Worm (Caenorhabditis elegans) whole organism, late embryonic: ENCODE results near the gene mrpl-55.
A peak's percentile ranks its signal among the peaks of the same experiment; 100 is the strongest.

Source experiments
- C38D4.7 ChIP-seq: fragments of 200-800 bp; sonication (Bioruptor generic); optimal IDR thresholded peaks from 2 replicates; lab custom pipeline; 2018; ENCODE audit warnings: mild to moderate bottlenecking, missing genetic modification characterization, moderate library complexity, missing compliant biosample characterization
- K02D7.2 ChIP-seq: sonication (generic microtip); optimal IDR thresholded peaks from 2 replicates; lab custom pipeline; 2017; ENCODE audit warnings: mild to moderate bottlenecking, missing genetic modification characterization, missing compliant biosample characterization
- K09A11.1 ChIP-seq: sonication (generic microtip); optimal IDR thresholded peaks from 2 replicates; lab custom pipeline; 2017; ENCODE audit warnings: antibody characterized with exemption, mild to moderate bottlenecking, missing genetic modification characterization, missing compliant biosample characterization; ENCODE audit not compliant: insufficient read depth
- T23F11.4 ChIP-seq: fragments of 200-800 bp; sonication (Bioruptor generic); optimal IDR thresholded peaks from 2 replicates; lab custom pipeline; 2018; ENCODE audit warnings: mild to moderate bottlenecking, missing genetic modification characterization, missing compliant biosample characterization
- Y22D7AL.16 ChIP-seq: sonication (generic microtip); optimal IDR thresholded peaks from 2 replicates; lab custom pipeline; 2016; ENCODE audit warnings: missing genetic modification characterization, missing compliant biosample characterization
- ahr-1 ChIP-seq: sonication (generic microtip); optimal IDR thresholded peaks from 2 replicates; lab custom pipeline; 2016; ENCODE audit warnings: missing genetic modification characterization, missing compliant biosample characterization
- ama-1 ChIP-seq: fragments of 150-350 bp; optimal IDR thresholded peaks from 2 replicates; lab custom pipeline; 2014
- ceh-14 ChIP-seq: sonication (generic microtip); optimal IDR thresholded peaks from 2 replicates; lab custom pipeline; 2016; ENCODE audit warnings: missing genotype, missing genetic modification characterization, missing compliant biosample characterization
- ceh-18 ChIP-seq: sonication (generic microtip); optimal IDR thresholded peaks from 2 replicates; lab custom pipeline; 2016; ENCODE audit warnings: missing genetic modification characterization, missing compliant biosample characterization
- ceh-2 ChIP-seq: sonication (generic microtip); optimal IDR thresholded peaks from 2 replicates; lab custom pipeline; 2016; ENCODE audit warnings: missing genotype, missing genetic modification characterization, missing compliant biosample characterization
- ceh-22 ChIP-seq: sonication (generic microtip); optimal IDR thresholded peaks from 2 replicates; lab custom pipeline; 2017; ENCODE audit warnings: missing biosample characterization, missing genetic modification characterization
- ceh-24 ChIP-seq: sonication (generic microtip); optimal IDR thresholded peaks from 2 replicates; lab custom pipeline; 2016; ENCODE audit warnings: mild to moderate bottlenecking, missing genetic modification characterization, missing compliant biosample characterization
- ceh-30 ChIP-seq: fragments of 150-350 bp; optimal IDR thresholded peaks from 2 replicates; lab custom pipeline; 2014; ENCODE audit warnings: missing biosample characterization, missing genetic modification characterization
- ceh-31 ChIP-seq: sonication (generic microtip); optimal IDR thresholded peaks from 2 replicates; lab custom pipeline; 2016; ENCODE audit warnings: missing genetic modification characterization, missing compliant biosample characterization
- ceh-34 ChIP-seq: sonication (generic microtip); optimal IDR thresholded peaks from 2 replicates; lab custom pipeline; 2016; ENCODE audit warnings: mild to moderate bottlenecking, missing genetic modification characterization, missing compliant biosample characterization
- ceh-45 ChIP-seq: fragments of 200-800 bp; sonication (Bioruptor generic); IDR thresholded peaks from 2 replicates; pipeline ENCODE4 v1.3.6; 2022; ENCODE audit warnings: missing genetic modification reagents, missing genetic modification characterization, missing compliant biosample characterization
- ceh-9 ChIP-seq: sonication (generic microtip); optimal IDR thresholded peaks from 2 replicates; lab custom pipeline; 2016; ENCODE audit warnings: mild to moderate bottlenecking, missing genetic modification characterization, inconsistent platforms, missing compliant biosample characterization
- dmd-4 ChIP-seq: sonication (generic microtip); optimal IDR thresholded peaks from 2 replicates; lab custom pipeline; 2016; ENCODE audit warnings: borderline replicate concordance, missing genetic modification characterization, missing compliant biosample characterization
- dve-1 ChIP-seq: sonication (generic microtip); optimal IDR thresholded peaks from 2 replicates; lab custom pipeline; 2017; ENCODE audit warnings: antibody characterized with exemption, mild to moderate bottlenecking, missing genetic modification characterization, missing compliant biosample characterization
- elt-2 ChIP-seq: sonication (generic microtip); optimal IDR thresholded peaks from 2 replicates; lab custom pipeline; 2016; ENCODE audit warnings: missing genetic modification reagents, missing genetic modification characterization, missing compliant biosample characterization
- elt-4 ChIP-seq: sonication (generic microtip); optimal IDR thresholded peaks from 2 replicates; lab custom pipeline; 2016; ENCODE audit warnings: missing genetic modification characterization, missing compliant biosample characterization
- eyg-1 ChIP-seq: sonication (generic microtip); optimal IDR thresholded peaks from 2 replicates; lab custom pipeline; 2016; ENCODE audit warnings: missing genotype, missing genetic modification characterization, missing compliant biosample characterization
- fax-1 ChIP-seq: sonication (generic microtip); optimal IDR thresholded peaks from 2 replicates; lab custom pipeline; 2016; ENCODE audit warnings: missing genotype, missing genetic modification characterization, missing compliant biosample characterization
- fkh-10 ChIP-seq: fragments of 150-350 bp; optimal IDR thresholded peaks from 2 replicates; lab custom pipeline; 2014; ENCODE audit warnings: missing biosample characterization, missing genetic modification reagents, missing genetic modification characterization
- fkh-6 ChIP-seq: sonication (generic microtip); optimal IDR thresholded peaks from 2 replicates; lab custom pipeline; 2016; ENCODE audit warnings: missing genetic modification characterization, missing compliant biosample characterization
- hlh-15 ChIP-seq: sonication (generic microtip); optimal IDR thresholded peaks from 2 replicates; lab custom pipeline; 2016; ENCODE audit warnings: missing genetic modification characterization, missing compliant biosample characterization
- hlh-30 ChIP-seq: sonication (generic microtip); optimal IDR thresholded peaks from 2 replicates; lab custom pipeline; 2017; ENCODE audit warnings: antibody characterized with exemption, missing genetic modification characterization, missing compliant biosample characterization; ENCODE audit not compliant: insufficient read depth
- hlh-6 ChIP-seq: sonication (generic microtip); optimal IDR thresholded peaks from 2 replicates; lab custom pipeline; 2016; ENCODE audit warnings: missing genotype, missing genetic modification characterization, missing compliant biosample characterization
- hlh-8 ChIP-seq: sonication (generic microtip); optimal IDR thresholded peaks from 2 replicates; lab custom pipeline; 2016; ENCODE audit warnings: missing genotype, missing genetic modification characterization, missing compliant biosample characterization
- lim-6 ChIP-seq: sonication (generic microtip); optimal IDR thresholded peaks from 2 replicates; lab custom pipeline; 2016; ENCODE audit warnings: missing genetic modification characterization, missing compliant biosample characterization
- lin-11 ChIP-seq: fragments of 200-800 bp; sonication (Bioruptor generic); optimal IDR thresholded peaks from 2 replicates; lab custom pipeline; 2018; ENCODE audit warnings: mild to moderate bottlenecking, missing genetic modification characterization, missing compliant biosample characterization
- madf-2 ChIP-seq: sonication (generic microtip); optimal IDR thresholded peaks from 2 replicates; lab custom pipeline; 2017; ENCODE audit warnings: missing genetic modification characterization, missing compliant biosample characterization
- mec-3 ChIP-seq: sonication (generic microtip); optimal IDR thresholded peaks from 2 replicates; lab custom pipeline; 2016; ENCODE audit warnings: borderline replicate concordance, missing genetic modification characterization, missing compliant biosample characterization
- nfya-1 ChIP-seq: sonication (generic microtip); optimal IDR thresholded peaks from 2 replicates; lab custom pipeline; 2017; ENCODE audit warnings: missing genetic modification characterization, mild to moderate bottlenecking, missing compliant biosample characterization, antibody characterized with exemption, moderate library complexity
- nhr-11 ChIP-seq: fragments of 150-350 bp; optimal IDR thresholded peaks from 2 replicates; lab custom pipeline; 2014; ENCODE audit warnings: missing biosample characterization, missing genetic modification characterization
- nhr-232 ChIP-seq: sonication (generic microtip); optimal IDR thresholded peaks from 2 replicates; lab custom pipeline; 2016; ENCODE audit warnings: missing genetic modification characterization, missing compliant biosample characterization
- npax-4 ChIP-seq: sonication (generic microtip); optimal IDR thresholded peaks from 2 replicates; lab custom pipeline; 2016; ENCODE audit warnings: missing genetic modification characterization, missing compliant biosample characterization
- odd-2 ChIP-seq: sonication (generic microtip); optimal IDR thresholded peaks from 2 replicates; lab custom pipeline; 2017; ENCODE audit warnings: antibody characterized with exemption, mild to moderate bottlenecking, missing genetic modification characterization, missing compliant biosample characterization
- pag-3 ChIP-seq: sonication (generic microtip); optimal IDR thresholded peaks from 2 replicates; lab custom pipeline; 2016; ENCODE audit warnings: missing compliant biosample characterization, missing genetic modification characterization, borderline replicate concordance
- pha-2 ChIP-seq: sonication (generic microtip); optimal IDR thresholded peaks from 2 replicates; lab custom pipeline; 2017; ENCODE audit warnings: mild to moderate bottlenecking, missing genetic modification characterization, missing compliant biosample characterization
- pha-4 ChIP-seq: fragments of 150-350 bp; optimal IDR thresholded peaks from 2 replicates; lab custom pipeline; 2018; ENCODE audit warnings: missing biosample characterization, missing genetic modification reagents, missing genetic modification characterization
- pqm-1 ChIP-seq: sonication (generic microtip); optimal IDR thresholded peaks from 2 replicates; lab custom pipeline; 2016; ENCODE audit warnings: missing genetic modification characterization, missing compliant biosample characterization
- rnt-1 ChIP-seq: sonication (generic microtip); optimal IDR thresholded peaks from 2 replicates; lab custom pipeline; 2016; ENCODE audit warnings: missing genetic modification characterization, missing compliant biosample characterization
- sdc-2 ChIP-seq: sonication (generic microtip); optimal IDR thresholded peaks from 2 replicates; lab custom pipeline; 2016; ENCODE audit warnings: missing genotype, missing genetic modification characterization, missing compliant biosample characterization
- sox-2 ChIP-seq: fragments of 200-800 bp; sonication (Bioruptor generic); IDR thresholded peaks from 2 replicates; pipeline ENCODE4 v1.3.6; 2022; ENCODE audit warnings: missing genetic modification reagents, missing genetic modification characterization, missing compliant biosample characterization
- sox-4 ChIP-seq: sonication (generic microtip); optimal IDR thresholded peaks from 2 replicates; lab custom pipeline; 2017; ENCODE audit warnings: mild to moderate bottlenecking, missing genetic modification characterization, inconsistent platforms, missing compliant biosample characterization
- syd-9 ChIP-seq: sonication (generic microtip); optimal IDR thresholded peaks from 2 replicates; lab custom pipeline; 2016; ENCODE audit warnings: mild to moderate bottlenecking, missing genetic modification characterization, moderate library complexity, missing compliant biosample characterization
- tbx-2 ChIP-seq: sonication (generic microtip); optimal IDR thresholded peaks from 2 replicates; lab custom pipeline; 2016; ENCODE audit warnings: missing genetic modification characterization, missing compliant biosample characterization
- tbx-7 ChIP-seq: sonication (generic microtip); optimal IDR thresholded peaks from 2 replicates; lab custom pipeline; 2016; ENCODE audit warnings: missing genotype, missing genetic modification characterization, missing compliant biosample characterization
- ttx-3 ChIP-seq: sonication (generic microtip); optimal IDR thresholded peaks from 2 replicates; lab custom pipeline; 2016; ENCODE audit warnings: missing genetic modification reagents, missing genetic modification characterization, missing compliant biosample characterization
- unc-3 ChIP-seq, 2 experiments: fragments of 200-800 bp in 1 of 2; sonication (Bioruptor generic) in 1 of 2; sonication (generic microtip) in 1 of 2; conservative IDR thresholded peaks in 1 of 2; optimal IDR thresholded peaks in 1 of 2; 2 replicates each; pipeline versions ENCODE4 v1.3.6 to Lab custom; 2016 to 2022; ENCODE audit warnings: missing compliant biosample characterization in 2 of 2, missing genetic modification characterization in 2 of 2, missing genetic modification reagents in 1 of 2
- unc-42 ChIP-seq: sonication (generic microtip); optimal IDR thresholded peaks from 2 replicates; lab custom pipeline; 2016; ENCODE audit warnings: missing genotype, missing genetic modification characterization, missing compliant biosample characterization
- unc-86 ChIP-seq: sonication (generic microtip); optimal IDR thresholded peaks from 2 replicates; lab custom pipeline; 2016; ENCODE audit warnings: missing genetic modification characterization, missing compliant biosample characterization
- zip-5 ChIP-seq: sonication (generic microtip); optimal IDR thresholded peaks from 2 replicates; lab custom pipeline; 2016; ENCODE audit warnings: missing genetic modification characterization, missing compliant biosample characterization

mrpl-55 gene

ce11 chrIV:443622-444021 is at the start of gene mrpl-55:
mrpl-55 (plus strand) TSS chrIV:443985.
- no peak for TF ChIP-seq Y22D7AL.16 (tag; lab: Kevin White, UChicago)
- no peak for TF ChIP-seq nhr-11 (tag; lab: Kevin White, UChicago)
- TF ChIP-seq hlh-6 (tag; lab: Kevin White, UChicago) = no peak
- TF ChIP-seq ama-1 (lab: Kevin White, UChicago) = no peak
- TF ChIP-seq sox-2 (GFP tag; lab: Robert Waterston, UW) = no peak
- TF ChIP-seq hlh-15 (tag; lab: Kevin White, UChicago) = no peak
- peak; percentile 23 for TF ChIP-seq ceh-14 (tag; lab: Kevin White, UChicago)
- no peak for TF ChIP-seq K09A11.1 (tag; lab: Kevin White, UChicago)
- TF ChIP-seq ttx-3 (tag; lab: Kevin White, UChicago) = no peak
- TF ChIP-seq hlh-30 = no peak
- no peak for TF ChIP-seq nhr-232 (tag; lab: Kevin White, UChicago)
- no peak for TF ChIP-seq T23F11.4 (GFP tag; lab: Kevin White, UChicago)
- no peak for TF ChIP-seq eyg-1 (tag; lab: Kevin White, UChicago)
- TF ChIP-seq zip-5 = no peak
- TF ChIP-seq pqm-1 (tag; lab: Kevin White, UChicago) = no peak
- TF ChIP-seq ceh-45 (GFP tag; lab: Robert Waterston, UW) = no peak
- TF ChIP-seq lin-11 = no peak
- no peak for TF ChIP-seq pha-2 (tag; lab: Kevin White, UChicago)
- TF ChIP-seq fkh-6 (tag; lab: Kevin White, UChicago) = no peak
- peak; percentile 54 for TF ChIP-seq elt-2 (tag; lab: Kevin White, UChicago)
- TF ChIP-seq nfya-1 (tag; lab: Kevin White, UChicago) = peak; percentile 49
- no peak for TF ChIP-seq unc-3 (GFP tag; conservative IDR thresholded peaks at IDR 0.05; lab: Robert Waterston, UW)
- TF ChIP-seq unc-3 (tag; optimal IDR thresholded peaks at IDR 0.05; lab: Kevin White, UChicago) = no peak
- no peak for TF ChIP-seq fax-1
- no peak for TF ChIP-seq npax-4
- TF ChIP-seq dve-1 (tag; lab: Kevin White, UChicago) = peak; percentile 58
- no peak for TF ChIP-seq rnt-1 (tag; lab: Kevin White, UChicago)
- TF ChIP-seq syd-9 (tag; lab: Kevin White, UChicago) = no peak
- TF ChIP-seq elt-4 (tag; lab: Kevin White, UChicago) = no peak
- TF ChIP-seq lim-6 (tag; lab: Kevin White, UChicago) = no peak
- peak; percentile 68 for TF ChIP-seq tbx-2 (tag; lab: Kevin White, UChicago)
- no peak for TF ChIP-seq C38D4.7
- TF ChIP-seq ahr-1 (tag; lab: Kevin White, UChicago) = no peak
- TF ChIP-seq odd-2 (tag; lab: Kevin White, UChicago) = no peak
- no peak for TF ChIP-seq sdc-2 (tag; lab: Kevin White, UChicago)
- no peak for TF ChIP-seq K02D7.2 (tag; lab: Kevin White, UChicago)
- TF ChIP-seq madf-2 (tag; lab: Kevin White, UChicago) = no peak
- TF ChIP-seq unc-86 (tag; lab: Kevin White, UChicago) = peak; percentile 42
- peak; percentile 52 for TF ChIP-seq ceh-18 (tag; lab: Kevin White, UChicago)
- TF ChIP-seq pha-4 (tag; lab: Kevin White, UChicago) = no peak
- TF ChIP-seq ceh-24 (tag; lab: Kevin White, UChicago) = no peak
- TF ChIP-seq pag-3 (tag; lab: Kevin White, UChicago) = no peak
- no peak for TF ChIP-seq mec-3 (tag; lab: Kevin White, UChicago)
- no peak for TF ChIP-seq tbx-7 (tag; lab: Kevin White, UChicago)
- no peak for TF ChIP-seq ceh-34 (tag; lab: Kevin White, UChicago)
- no peak for TF ChIP-seq ceh-22 (tag; lab: Kevin White, UChicago)
- no peak for TF ChIP-seq ceh-30
- no peak for TF ChIP-seq fkh-10 (GFP tag; lab: Kevin White, UChicago)
- peak; percentile 71 for TF ChIP-seq unc-42 (tag; lab: Kevin White, UChicago)
- TF ChIP-seq sox-4 (tag; lab: Kevin White, UChicago) = no peak
- peak; percentile 28 for TF ChIP-seq ceh-2 (tag; lab: Kevin White, UChicago)
- peak; percentile 71 for TF ChIP-seq ceh-31
- TF ChIP-seq hlh-8 (tag; lab: Kevin White, UChicago) = no peak
- no peak for TF ChIP-seq ceh-9 (tag; lab: Kevin White, UChicago)
- no peak for TF ChIP-seq dmd-4 (tag; lab: Kevin White, UChicago)
